Fruit fly (Drosophila melanogaster): ENCODE data around the gene Cyp6d5.
A peak's percentile ranks its signal among the peaks of the same experiment; 100 is the strongest.

Cyp6d5 gene

DNA sequence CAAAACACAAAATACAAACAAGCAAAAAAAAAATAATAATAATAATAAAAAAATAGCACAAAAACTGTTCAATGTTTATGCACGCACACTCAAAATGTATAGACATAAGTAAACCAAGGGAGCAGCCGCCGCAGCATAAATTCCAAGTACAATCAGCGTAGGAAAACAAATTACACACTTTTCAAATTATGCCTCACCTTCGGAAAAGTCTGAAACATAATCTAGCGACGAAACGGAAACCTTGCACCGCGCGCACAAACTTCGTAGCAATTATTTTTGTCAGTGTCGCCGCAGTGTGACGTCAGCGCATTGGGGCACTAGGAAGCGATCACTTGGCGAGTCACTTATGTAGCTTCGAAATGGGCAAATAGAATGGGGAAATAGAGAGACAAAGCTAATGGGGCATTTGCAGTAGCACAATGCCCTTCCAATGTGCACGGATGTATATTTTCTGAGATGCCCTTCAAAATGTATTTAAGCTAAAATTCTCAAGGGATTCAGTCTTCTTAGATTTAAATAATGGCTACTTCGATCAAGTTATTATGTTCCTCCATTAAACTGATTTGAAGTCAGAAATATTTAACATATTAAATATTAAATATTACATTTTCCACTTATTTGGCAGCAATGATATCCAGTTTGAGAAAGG, 12.1 kb upstream of the Cyp6d5 start:
- TF ChIP-seq Abd-B (GFP tag; optimal IDR thresholded peaks at IDR 0.05) (peak; percentile 18), tx (GFP tag; optimal IDR thresholded peaks at IDR 0.05) (no peak), CG4730 (GFP tag; IDR thresholded peaks at IDR 0.05) (0 out of 2 replicates have a peak, but pooled peaks have one; percentile 23), Hr39 (optimal IDR thresholded peaks at IDR 0.05) (no peak), Dp (GFP tag; optimal IDR thresholded peaks at IDR 0.05) (no peak), CG15696 (tag; optimal IDR thresholded peaks at IDR 0.05) (no peak), ems (GFP tag; optimal IDR thresholded peaks at IDR 0.05) (peak; percentile 24), fu2 (GFP tag; optimal IDR thresholded peaks at IDR 0.05) (peak; percentile 48), CG15073 (GFP tag; optimal IDR thresholded peaks at IDR 0.05) (no peak), dmrt99B (tag; optimal IDR thresholded peaks at IDR 0.05) (peak; percentile 84), fd102C (GFP tag; optimal IDR thresholded peaks at IDR 0.05) (no peak), Sry-β (GFP tag; optimal IDR thresholded peaks at IDR 0.05) (no peak), CG3847 (GFP tag; IDR thresholded peaks at IDR 0.05) (peak; percentile 41), Max (GFP tag; optimal IDR thresholded peaks at IDR 0.05) (no peak), Nf-YC (tag; optimal IDR thresholded peaks at IDR 0.05) (peak; percentile 43), ERR (GFP tag; optimal IDR thresholded peaks at IDR 0.05) (no peak), Drgx (GFP tag; IDR thresholded peaks at IDR 0.05) (peak; percentile 64), CG31365 (tag; optimal IDR thresholded peaks at IDR 0.05) (peak; percentile 8), E2f2 (GFP tag; IDR thresholded peaks at IDR 0.05) (peak; percentile 56), CG4424 (GFP tag; optimal IDR thresholded peaks at IDR 0.05) (peak; percentile 64), Meics (GFP tag; optimal IDR thresholded peaks at IDR 0.05) (peak; percentile 58), Fer1 (GFP tag; optimal IDR thresholded peaks at IDR 0.05) (peak; percentile 73), Hand (GFP tag; optimal IDR thresholded peaks at IDR 0.05) (no peak), Fer2 (tag; optimal IDR thresholded peaks at IDR 0.05) (no peak), Hmx (GFP tag; optimal IDR thresholded peaks at IDR 0.05) (no peak), Elba2 (GFP tag; optimal IDR thresholded peaks at IDR 0.05) (no peak), bigmax (GFP tag; optimal IDR thresholded peaks at IDR 0.05) (no peak), pfk (GFP tag; optimal IDR thresholded peaks at IDR 0.05) (peak; percentile 5), ac (GFP tag; optimal IDR thresholded peaks at IDR 0.05) (no peak), cg (GFP tag; optimal IDR thresholded peaks at IDR 0.05) (no peak), CG8290 (GFP tag; optimal IDR thresholded peaks at IDR 0.05) (no peak), CG8290 (tag; optimal IDR thresholded peaks at IDR 0.05) (peak in 1 of 2 experiments; percentile 91), Lhr (GFP tag; optimal IDR thresholded peaks at IDR 0.05) (no peak), CG10959 (GFP tag; IDR thresholded peaks at IDR 0.05) (no peak), CG6683 (GFP tag; optimal IDR thresholded peaks at IDR 0.05) (peak; percentile 17), Bdp1 (GFP tag; optimal IDR thresholded peaks at IDR 0.05) (peak; percentile 20), mirr (GFP tag; optimal IDR thresholded peaks at IDR 0.05) (peak; percentile 49), CG7745 (tag; optimal IDR thresholded peaks at IDR 0.05) (no peak), jumu (GFP tag; optimal IDR thresholded peaks at IDR 0.05) (peak; percentile 28), CG11398 (GFP tag; optimal IDR thresholded peaks at IDR 0.05) (peak; percentile 46), sna (GFP tag; IDR thresholded peaks at IDR 0.05; ENCODE audit: partially characterized antibody) (no peak), Dad (GFP tag; optimal IDR thresholded peaks at IDR 0.05) (peak; percentile 51), chinmo (GFP tag; IDR thresholded peaks at IDR 0.05; ENCODE audit: partially characterized antibody) (0 out of 4 replicates have a peak, but pooled peaks have one; percentile 55), CG11085 (GFP tag; IDR thresholded peaks at IDR 0.05) (no peak), CG7271 (tag; optimal IDR thresholded peaks at IDR 0.05) (no peak), Ada2b (GFP tag; IDR thresholded peaks at IDR 0.05) (peak; percentile 43), Blimp-1 (GFP tag; optimal IDR thresholded peaks at IDR 0.05) (peak; percentile 37), disco-r (GFP tag; optimal IDR thresholded peaks at IDR 0.05) (peak; percentile 20), odd (GFP tag; optimal IDR thresholded peaks at IDR 0.05) (peak; percentile 20), wor (GFP tag; IDR thresholded peaks at IDR 0.05) (no peak), Bteb2 (GFP tag; optimal IDR thresholded peaks at IDR 0.05) (no peak)

All from whole organism, embryonic.